Worm (Caenorhabditis elegans): ENCODE results near the gene W03C9.8.

DNA sequence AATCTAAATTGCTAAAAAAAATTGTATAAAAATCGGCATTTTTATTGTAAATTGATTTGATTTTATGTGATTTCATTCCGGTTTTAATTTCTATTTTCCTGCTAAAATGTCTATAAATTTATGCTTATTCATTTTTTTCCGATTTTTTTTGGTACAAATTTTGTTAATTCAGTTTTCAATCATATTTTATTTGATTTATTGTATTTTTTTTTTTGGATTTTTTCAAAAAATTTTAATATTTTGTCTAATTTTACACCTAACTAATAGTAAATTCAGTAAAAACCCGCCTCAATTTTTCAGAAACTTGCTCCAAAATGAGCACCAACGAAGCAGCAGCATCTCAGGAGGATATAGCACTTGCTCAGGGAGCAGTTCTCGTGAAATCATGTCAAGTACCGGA lies 44.1 kb downstream of the W03C9.8 start, which contains the start of gene dhps-1:
- TF ChIP-seq nhr-77 (tag; optimal IDR thresholded peaks at IDR 0.05): no peak
- TF ChIP-seq nhr-12 (tag; optimal IDR thresholded peaks at IDR 0.05): no peak
- TF ChIP-seq sma-3 (GFP tag; optimal IDR thresholded peaks at IDR 0.05): no peak
- no peak for TF ChIP-seq fos-1 (tag; optimal IDR thresholded peaks at IDR 0.05)
- TF ChIP-seq nhr-237 (tag; optimal IDR thresholded peaks at IDR 0.05): no peak
- no peak for TF ChIP-seq C34F6.9 (tag; optimal IDR thresholded peaks at IDR 0.05)
